Worm (Caenorhabditis elegans) whole organism, young adult: ENCODE results near the gene droe-4.

Experiments
- ama-1 ChIP-seq, 3 experiments: fragments of 150-350 bp in 1 of 3; sonication (generic microtip) in 2 of 3; optimal IDR thresholded peaks; 2 replicates each; lab custom pipeline; 2014 to 2018; ENCODE audit warnings: missing biosample characterization in 2 of 3, missing genetic modification characterization in 2 of 3, missing genetic modification reagents in 2 of 3
- ceh-40 ChIP-seq: fragments of 200-800 bp; sonication (Bioruptor generic); IDR thresholded peaks from 2 replicates; pipeline ENCODE4 v1.3.6; 2022; ENCODE audit warnings: missing genetic modification characterization, missing compliant biosample characterization
- ets-4 ChIP-seq: fragments of 200-800 bp; sonication (Bioruptor generic); optimal IDR thresholded peaks from 2 replicates; lab custom pipeline; 2018; ENCODE audit warnings: mild to moderate bottlenecking, missing genetic modification characterization, missing compliant biosample characterization
- hsf-1 ChIP-seq: fragments of 200-800 bp; sonication (Bioruptor generic); IDR thresholded peaks from 2 replicates; pipeline ENCODE4 v1.3.6; 2022; ENCODE audit warnings: missing genetic modification reagents, missing genetic modification characterization, missing compliant biosample characterization
- lin-40 ChIP-seq: sonication (generic microtip); optimal IDR thresholded peaks from 2 replicates; lab custom pipeline; 2016; ENCODE audit warnings: missing genetic modification characterization, mild to moderate bottlenecking, missing compliant biosample characterization, missing genotype, missing genetic modification reagents
- lsl-1 ChIP-seq: fragments of 200-800 bp; sonication (Bioruptor generic); optimal IDR thresholded peaks from 2 replicates; lab custom pipeline; 2018; ENCODE audit warnings: mild to moderate bottlenecking, missing genetic modification characterization, moderate library complexity, missing compliant biosample characterization
- sdz-38 ChIP-seq: sonication (generic microtip); optimal IDR thresholded peaks from 2 replicates; lab custom pipeline; 2016; ENCODE audit warnings: missing genotype, missing genetic modification characterization, missing compliant biosample characterization
- sptf-2 ChIP-seq: fragments of 200-800 bp; sonication (Bioruptor generic); optimal IDR thresholded peaks from 2 replicates; lab custom pipeline; 2018; ENCODE audit warnings: mild to moderate bottlenecking, missing genetic modification characterization, missing compliant biosample characterization
- tbx-9 ChIP-seq: sonication (generic microtip); optimal IDR thresholded peaks from 2 replicates; lab custom pipeline; 2016; ENCODE audit warnings: borderline replicate concordance, missing genetic modification characterization, inconsistent platforms, missing compliant biosample characterization
- unc-62 ChIP-seq: fragments of 150-350 bp; optimal IDR thresholded peaks from 2 replicates; lab custom pipeline; 2014; ENCODE audit warnings: missing biosample characterization, missing genetic modification reagents, missing genetic modification characterization

ce11 chrV:14001929-14002328 lies 9.5 kb downstream of the droe-4 start:
- no peak for TF ChIP-seq ceh-40
- no peak for TF ChIP-seq hsf-1
- TF ChIP-seq ama-1 (optimal IDR thresholded peaks at IDR 0.05; lab: Kevin White, UChicago): no peak
- no peak for TF ChIP-seq ama-1 (GFP tag; optimal IDR thresholded peaks at IDR 0.05; lab: Kevin White, UChicago)
- TF ChIP-seq unc-62 (GFP tag; lab: Kevin White, UChicago): no peak
- TF ChIP-seq sdz-38 (tag; lab: Kevin White, UChicago): no peak
- TF ChIP-seq lsl-1 (GFP tag; lab: Kevin White, UChicago): no peak
- TF ChIP-seq lin-40: no peak
- TF ChIP-seq tbx-9 (tag; lab: Kevin White, UChicago): no peak
- no peak for TF ChIP-seq ets-4
- no peak for TF ChIP-seq sptf-2 (GFP tag; lab: Kevin White, UChicago)
